Fruit fly (Drosophila melanogaster): ENCODE results near the gene Tpt.

DNA sequence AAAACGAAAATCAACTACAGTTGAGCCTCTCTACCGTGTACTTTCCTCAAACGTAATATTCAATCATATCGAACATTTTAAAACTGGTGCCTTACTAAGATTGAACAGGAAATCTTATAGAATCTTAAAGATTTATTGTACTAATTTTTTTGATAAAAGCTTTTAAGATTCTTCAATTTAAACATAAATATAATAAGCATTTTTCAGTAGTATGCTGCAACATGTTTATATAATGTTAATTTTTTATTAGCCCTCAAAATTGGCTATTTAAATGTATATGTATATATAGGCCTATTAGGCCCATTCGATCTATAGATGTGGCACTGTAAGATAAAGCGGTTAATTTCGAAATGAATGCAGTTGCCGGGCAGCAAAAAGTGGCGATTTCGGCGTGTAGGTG lies 33.5 kb downstream of the Tpt start:
- TF ChIP-seq usp (GFP tag; optimal IDR thresholded peaks at IDR 0.05) (no peak), Dll (optimal IDR thresholded peaks at IDR 0.05) (no peak), CG8478 (optimal IDR thresholded peaks at IDR 0.05) (no peak)

Data from whole organism.